Fruit fly (Drosophila melanogaster) whole organism, adult: Measurements from ENCODE around the gene CG13722.

Source experiments
- CG11617 ChIP-seq: fragments of 200-800 bp; sonication (Bioruptor generic); optimal IDR thresholded peaks from 2 replicates; lab custom pipeline; 2017; ENCODE audit warnings: mild to moderate bottlenecking, missing biosample characterization, missing genetic modification reagents, missing genetic modification characterization
- CG12768 ChIP-seq: fragments of 200-800 bp; sonication (Bioruptor generic); optimal IDR thresholded peaks from 2 replicates; lab custom pipeline; 2017; ENCODE audit warnings: missing biosample characterization, missing genetic modification characterization, mild to moderate bottlenecking, moderate library complexity, missing genetic modification reagents
- CG14711 ChIP-seq: fragments of 200-800 bp; sonication (Bioruptor generic); optimal IDR thresholded peaks from 2 replicates; lab custom pipeline; 2018; ENCODE audit warnings: missing biosample characterization, mild to moderate bottlenecking, missing genetic modification characterization, moderate library complexity
- CG1620 ChIP-seq: fragments of 200-800 bp; sonication (Bioruptor generic); optimal IDR thresholded peaks from 2 replicates; lab custom pipeline; 2016; ENCODE audit warnings: missing biosample characterization, missing genetic modification characterization
- CG33017 ChIP-seq: fragments of 200-800 bp; sonication (Bioruptor generic); optimal IDR thresholded peaks from 2 replicates; lab custom pipeline; 2018; ENCODE audit warnings: missing biosample characterization, mild to moderate bottlenecking, missing genetic modification characterization, moderate library complexity
- CG5204 ChIP-seq: fragments of 200-800 bp; sonication (Bioruptor generic); optimal IDR thresholded peaks from 2 replicates; lab custom pipeline; 2016; ENCODE audit warnings: missing biosample characterization, missing genetic modification characterization
- CG7045 ChIP-seq: fragments of 200-800 bp; sonication (Bioruptor generic); optimal IDR thresholded peaks from 2 replicates; lab custom pipeline; 2017; ENCODE audit warnings: missing biosample characterization, mild to moderate bottlenecking, missing genetic modification characterization
- CG7101 ChIP-seq: fragments of 200-800 bp; sonication (Bioruptor generic); optimal IDR thresholded peaks from 2 replicates; lab custom pipeline; 2018; ENCODE audit warnings: missing biosample characterization, mild to moderate bottlenecking, missing genetic modification characterization, moderate library complexity
- Clk ChIP-seq: fragments of 200-800 bp; sonication (Bioruptor generic); optimal IDR thresholded peaks from 2 replicates; lab custom pipeline; 2017; ENCODE audit warnings: missing biosample characterization, missing genetic modification characterization
- Crg-1 ChIP-seq: fragments of 200-800 bp; sonication (Bioruptor generic); optimal IDR thresholded peaks from 2 replicates; lab custom pipeline; 2016; ENCODE audit warnings: missing biosample characterization, missing genetic modification characterization
- Hr96 ChIP-seq: fragments of 200-800 bp; sonication (Bioruptor generic); optimal IDR thresholded peaks from 2 replicates; lab custom pipeline; 2016; ENCODE audit warnings: missing biosample characterization, missing genetic modification characterization
- Mnt ChIP-seq: fragments of 200-800 bp; sonication (Bioruptor generic); optimal IDR thresholded peaks from 2 replicates; lab custom pipeline; 2016; ENCODE audit warnings: missing biosample characterization, mild to moderate bottlenecking, missing genetic modification characterization
- bab1 ChIP-seq: fragments of 200-800 bp; sonication (Bioruptor generic); optimal IDR thresholded peaks from 3 replicates; lab custom pipeline; 2019; ENCODE audit warnings: missing biosample characterization, mild to moderate bottlenecking, missing genetic modification characterization, moderate library complexity
- cic ChIP-seq: fragments of 200-800 bp; sonication (Bioruptor generic); optimal IDR thresholded peaks from 2 replicates; lab custom pipeline; 2017; ENCODE audit warnings: missing biosample characterization, mild to moderate bottlenecking, missing genetic modification characterization, moderate library complexity
- cnc ChIP-seq, 2 experiments: fragments of >200 bp; optimal IDR thresholded peaks; 2 replicates each; lab custom pipeline; 2017
- kay ChIP-seq: fragments of 200-800 bp; sonication (Bioruptor generic); peaks from one replicate; lab custom pipeline; 2016; ENCODE audit warnings: missing biosample characterization, missing genetic modification characterization, borderline replicate concordance
- ovo ChIP-seq: fragments of 200-800 bp; sonication (Bioruptor generic); optimal IDR thresholded peaks from 2 replicates; lab custom pipeline; 2016; ENCODE audit warnings: missing biosample characterization, missing genetic modification characterization
- pad ChIP-seq: fragments of 200-800 bp; sonication (Bioruptor generic); optimal IDR thresholded peaks from 3 replicates; lab custom pipeline; 2017; ENCODE audit warnings: missing biosample characterization, missing genetic modification characterization, mild to moderate bottlenecking, moderate library complexity, missing genetic modification reagents
- tj ChIP-seq: fragments of 200-800 bp; sonication (Bioruptor generic); optimal IDR thresholded peaks from 3 replicates; lab custom pipeline; 2017; ENCODE audit warnings: missing biosample characterization, mild to moderate bottlenecking, missing genetic modification characterization, moderate library complexity
- toe ChIP-seq: fragments of 200-800 bp; sonication (Bioruptor generic); optimal IDR thresholded peaks from 2 replicates; lab custom pipeline; 2016; ENCODE audit warnings: missing biosample characterization, missing genetic modification characterization

The CG13722 gene

DNA sequence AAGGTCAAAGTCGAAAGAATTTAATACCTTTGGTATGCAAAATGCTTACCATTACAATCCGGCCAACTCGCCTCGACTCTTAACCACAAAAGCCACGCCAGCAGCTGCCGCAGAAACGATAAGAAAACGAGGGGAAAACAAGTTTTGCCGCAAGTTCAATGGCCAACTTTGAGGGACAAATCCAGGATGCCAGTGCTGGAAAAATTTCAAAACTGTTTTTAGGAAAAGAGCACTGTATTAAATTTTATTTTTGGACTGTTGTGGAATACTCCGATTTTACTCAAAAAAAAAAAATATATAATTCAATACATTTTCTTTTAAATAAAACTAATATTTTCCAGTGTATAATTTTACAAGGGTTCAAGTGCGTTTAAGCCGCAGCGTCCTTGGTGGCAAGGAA lies 3.8 kb upstream of the CG13722 start:
- TF ChIP-seq Clk (GFP tag; lab: Kevin White, UChicago): no peak
- no peak for TF ChIP-seq Mnt (GFP tag; lab: Kevin White, UChicago)
- TF ChIP-seq CG12768 (GFP tag; lab: Kevin White, UChicago): no peak
- no peak for TF ChIP-seq ovo
- no peak for TF ChIP-seq Hr96 (GFP tag; lab: Kevin White, UChicago)
- TF ChIP-seq cic (GFP tag; lab: Kevin White, UChicago): no peak
- no peak for TF ChIP-seq CG7101 (tag; lab: Kevin White, UChicago)
- no peak for TF ChIP-seq CG14711
- no peak for TF ChIP-seq toe (GFP tag; lab: Kevin White, UChicago)
- no peak for TF ChIP-seq CG11617
- no peak for TF ChIP-seq pad (GFP tag; lab: Kevin White, UChicago)
- no peak for TF ChIP-seq Crg-1 (GFP tag; lab: Kevin White, UChicago)
- no peak for TF ChIP-seq CG1620 (GFP tag; lab: Kevin White, UChicago)
- no peak for TF ChIP-seq CG7045 (GFP tag; lab: Kevin White, UChicago)
- no peak for TF ChIP-seq tj (GFP tag; lab: Kevin White, UChicago)

DNA sequence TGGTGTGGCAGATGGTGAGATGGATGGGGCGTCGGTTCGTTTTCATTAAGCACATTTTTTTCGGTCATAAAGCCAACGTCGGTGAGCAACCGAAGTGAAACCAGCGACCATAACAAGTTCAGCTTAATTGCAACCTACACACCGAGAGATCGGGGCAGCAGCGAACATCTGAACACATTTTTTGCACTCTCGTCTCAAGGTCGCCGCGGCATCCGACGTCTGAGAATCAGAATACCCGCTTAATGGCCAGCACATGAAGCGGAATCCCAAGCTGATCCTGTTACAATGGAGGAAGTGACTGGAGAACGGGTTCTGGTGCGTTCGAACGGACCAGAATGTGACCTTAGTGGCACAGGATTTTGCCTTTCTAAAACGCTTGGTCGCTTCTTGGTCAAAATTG lies 2.8 kb upstream of the CG13722 start:
- TF ChIP-seq cnc (optimal IDR thresholded peaks at IDR 0.05; lab: Kevin White, UChicago): no peak
- TF ChIP-seq CG5204 (GFP tag; lab: Kevin White, UChicago): no peak
- no peak for TF ChIP-seq bab1
- no peak for TF ChIP-seq CG7101 (tag; lab: Kevin White, UChicago)
- no peak for TF ChIP-seq Crg-1 (GFP tag; lab: Kevin White, UChicago)
- TF ChIP-seq CG33017 (tag; lab: Kevin White, UChicago): no peak
- TF ChIP-seq cic (GFP tag; lab: Kevin White, UChicago): no peak
- TF ChIP-seq CG11617: no peak
- TF ChIP-seq CG12768 (GFP tag; lab: Kevin White, UChicago): no peak
- no peak for TF ChIP-seq toe (GFP tag; lab: Kevin White, UChicago)
- TF ChIP-seq tj (GFP tag; lab: Kevin White, UChicago): no peak
- no peak for TF ChIP-seq CG14711
- TF ChIP-seq CG7045 (GFP tag; lab: Kevin White, UChicago): no peak
- TF ChIP-seq kay: no peak
- no peak for TF ChIP-seq CG1620 (GFP tag; lab: Kevin White, UChicago)
- TF ChIP-seq Mnt (GFP tag; lab: Kevin White, UChicago): no peak
- TF ChIP-seq pad (GFP tag; lab: Kevin White, UChicago): no peak
- TF ChIP-seq Hr96 (GFP tag; lab: Kevin White, UChicago): no peak
- no peak for TF ChIP-seq Clk (GFP tag; lab: Kevin White, UChicago)
- TF ChIP-seq ovo: no peak

dm6 chr3L:4489490-4489889 lies 1.3 kb downstream of the CG13722 start:
- TF ChIP-seq tj (GFP tag; lab: Kevin White, UChicago): no peak
- no peak for TF ChIP-seq toe (GFP tag; lab: Kevin White, UChicago)
- no peak for TF ChIP-seq CG14711
- no peak for TF ChIP-seq cnc (optimal IDR thresholded peaks at IDR 0.05; lab: Kevin White, UChicago)
- no peak for TF ChIP-seq CG1620 (GFP tag; lab: Kevin White, UChicago)
- no peak for TF ChIP-seq ovo
- TF ChIP-seq CG33017 (tag; lab: Kevin White, UChicago): no peak
- TF ChIP-seq kay: no peak
- no peak for TF ChIP-seq CG12768 (GFP tag; lab: Kevin White, UChicago)
- TF ChIP-seq Clk (GFP tag; lab: Kevin White, UChicago): no peak
- TF ChIP-seq cic (GFP tag; lab: Kevin White, UChicago): no peak
- TF ChIP-seq CG11617: no peak
- no peak for TF ChIP-seq Crg-1 (GFP tag; lab: Kevin White, UChicago)
- TF ChIP-seq CG7101 (tag; lab: Kevin White, UChicago): no peak
- TF ChIP-seq CG5204 (GFP tag; lab: Kevin White, UChicago): no peak
- no peak for TF ChIP-seq CG7045 (GFP tag; lab: Kevin White, UChicago)
- TF ChIP-seq pad (GFP tag; lab: Kevin White, UChicago): no peak

- TF ChIP-seq CG7101 (tag; lab: Kevin White, UChicago): no peak
- TF ChIP-seq Mnt (GFP tag; lab: Kevin White, UChicago): no peak
- TF ChIP-seq pad (GFP tag; lab: Kevin White, UChicago): no peak
- TF ChIP-seq kay: no peak
- TF ChIP-seq Crg-1 (GFP tag; lab: Kevin White, UChicago): no peak
- no peak for TF ChIP-seq CG33017 (tag; lab: Kevin White, UChicago)
- no peak for TF ChIP-seq CG14711
- no peak for TF ChIP-seq toe (GFP tag; lab: Kevin White, UChicago)
These were observed 6.1 kb downstream of the CG13722 start for dm6 chr3L:4484623-4485022.

dm6 chr3L:4482509-4482908 lies 8.3 kb downstream of the CG13722 start, which contains the start of gene CG11350:
CG11350 (plus strand) TSS chr3L:4482809.
- TF ChIP-seq tj (GFP tag; lab: Kevin White, UChicago) (no peak), Crg-1 (GFP tag; lab: Kevin White, UChicago) (no peak), CG1620 (GFP tag; lab: Kevin White, UChicago) (no peak), CG7045 (GFP tag; lab: Kevin White, UChicago) (no peak), CG7101 (tag; lab: Kevin White, UChicago) (no peak), CG5204 (GFP tag; lab: Kevin White, UChicago) (no peak), ovo (no peak), CG11617 (no peak), Mnt (GFP tag; lab: Kevin White, UChicago) (no peak), Hr96 (GFP tag; lab: Kevin White, UChicago) (no peak), bab1 (no peak), toe (GFP tag; lab: Kevin White, UChicago) (no peak), cic (GFP tag; lab: Kevin White, UChicago) (no peak), pad (GFP tag; lab: Kevin White, UChicago) (no peak), CG12768 (GFP tag; lab: Kevin White, UChicago) (no peak), CG33017 (tag; lab: Kevin White, UChicago) (no peak), CG14711 (no peak), kay (no peak)

DNA sequence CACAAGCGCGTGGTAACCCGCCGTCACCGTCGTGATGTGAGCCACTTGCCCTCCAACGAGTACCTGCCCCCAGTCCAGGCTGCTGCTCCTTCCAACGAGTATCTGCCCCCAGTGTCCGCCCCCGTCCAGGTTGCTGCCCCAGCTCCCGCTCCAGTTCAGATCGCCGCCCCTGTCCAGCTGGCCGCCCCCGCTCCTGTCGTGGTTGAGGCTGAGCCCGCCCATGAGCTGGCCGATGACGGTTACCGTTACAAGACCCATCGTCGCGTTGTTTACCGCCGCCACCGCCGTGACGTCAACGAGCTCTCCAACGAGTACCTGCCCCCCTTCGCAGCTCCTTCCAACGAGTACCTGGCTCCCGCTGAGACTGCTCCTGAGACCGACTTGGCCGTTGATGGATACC lies 10.0 kb downstream of the CG13722 start:
- TF ChIP-seq toe (GFP tag; lab: Kevin White, UChicago) (no peak), Crg-1 (GFP tag; lab: Kevin White, UChicago) (no peak), pad (GFP tag; lab: Kevin White, UChicago) (no peak), CG7101 (tag; lab: Kevin White, UChicago) (no peak), bab1 (no peak), tj (GFP tag; lab: Kevin White, UChicago) (no peak), Hr96 (GFP tag; lab: Kevin White, UChicago) (no peak)
